Fruit fly (Drosophila melanogaster): ENCODE results near the gene CG43703.
A peak's percentile ranks its signal among the peaks of the same experiment; 100 is the strongest.

Gene CG43703

dm6 chr2L:3769718-3770461 lies 4.6 kb downstream of the CG43703 start (continued):
- TF ChIP-seq Lhr (GFP tag; optimal IDR thresholded peaks at IDR 0.05) = no peak
- peak; percentile 11 for TF ChIP-seq Hr3 (GFP tag; optimal IDR thresholded peaks at IDR 0.05)
- TF ChIP-seq CG17359 (tag; optimal IDR thresholded peaks at IDR 0.05) = peak; percentile 68
- TF ChIP-seq Antp (GFP tag; optimal IDR thresholded peaks at IDR 0.05) = no peak
- peak; percentile 52; the same call in 1 of the 3 replicates for TF ChIP-seq CG11695 (GFP tag; IDR thresholded peaks at IDR 0.05)
- no peak for TF ChIP-seq zen2 (GFP tag; IDR thresholded peaks at IDR 0.05; ENCODE audit: partially characterized antibody)
- no peak for TF ChIP-seq CG2199 (GFP tag; IDR thresholded peaks at IDR 0.05)
- TF ChIP-seq phol (tag; optimal IDR thresholded peaks at IDR 0.05) = peak; percentile 78
- peak; percentile 54 for TF ChIP-seq CG15696 (tag; optimal IDR thresholded peaks at IDR 0.05)
- peak; percentile 71 for TF ChIP-seq CG7556 (GFP tag; optimal IDR thresholded peaks at IDR 0.05)
- TF ChIP-seq CG7745 (tag; optimal IDR thresholded peaks at IDR 0.05) = no peak
- no peak; the same call in 1 of the 2 replicates for TF ChIP-seq stc (GFP tag; IDR thresholded peaks at IDR 0.05)
- no peak for TF ChIP-seq cwo (GFP tag; optimal IDR thresholded peaks at IDR 0.05)
- no peak for TF ChIP-seq Dfd (GFP tag; optimal IDR thresholded peaks at IDR 0.05)
- no peak for TF ChIP-seq exex (tag; optimal IDR thresholded peaks at IDR 0.05)
- no peak for TF ChIP-seq MBD-R2 (GFP tag; IDR thresholded peaks at IDR 0.05)
- no peak for TF ChIP-seq Hr39 (optimal IDR thresholded peaks at IDR 0.05)
- TF ChIP-seq pan (optimal IDR thresholded peaks at IDR 0.05) = no peak
- TF ChIP-seq pan (GFP tag; optimal IDR thresholded peaks at IDR 0.05 in 1 of 2, IDR thresholded peaks at IDR 0.05 in 1 of 2) = peak in 1 of 2 experiments; percentile 6
- peak; percentile 11 for TF ChIP-seq CG5245 (GFP tag; optimal IDR thresholded peaks at IDR 0.05)
- TF ChIP-seq CG3847 (GFP tag; IDR thresholded peaks at IDR 0.05) = no peak
- TF ChIP-seq fd64A (GFP tag; optimal IDR thresholded peaks at IDR 0.05) = no peak
- peak; percentile 39 for TF ChIP-seq CG4282 (GFP tag; optimal IDR thresholded peaks at IDR 0.05)
- TF ChIP-seq ttk (GFP tag; IDR thresholded peaks at IDR 0.05) = no peak
- peak; percentile 85 for TF ChIP-seq CG2712 (tag; optimal IDR thresholded peaks at IDR 0.05)
- no peak for TF ChIP-seq seq (GFP tag; IDR thresholded peaks at IDR 0.05)
- no peak for TF ChIP-seq NC2α (GFP tag; optimal IDR thresholded peaks at IDR 0.05)
- TF ChIP-seq MESR4 (GFP tag; optimal IDR thresholded peaks at IDR 0.05) = no peak
- TF ChIP-seq luna (GFP tag; optimal IDR thresholded peaks at IDR 0.05) = no peak
- no peak for TF ChIP-seq ems (GFP tag; optimal IDR thresholded peaks at IDR 0.05)
- TF ChIP-seq CG10366 (GFP tag; IDR thresholded peaks at IDR 0.05) = no peak
- TF ChIP-seq CG2116 (GFP tag; optimal IDR thresholded peaks at IDR 0.05) = no peak
- TF ChIP-seq CG15601 (tag; optimal IDR thresholded peaks at IDR 0.05) = peak; percentile 70
- TF ChIP-seq maf-S (GFP tag; optimal IDR thresholded peaks at IDR 0.05) = no peak
- no peak for TF ChIP-seq H15 (GFP tag; IDR thresholded peaks at IDR 0.05)
- TF ChIP-seq nmo (GFP tag; optimal IDR thresholded peaks at IDR 0.05) = peak; percentile 78
- no peak for TF ChIP-seq Six4 (GFP tag; optimal IDR thresholded peaks at IDR 0.05)
- no peak for TF ChIP-seq Rx (GFP tag; IDR thresholded peaks at IDR 0.05)
- peak; percentile 3 for TF ChIP-seq Deaf1 (tag; optimal IDR thresholded peaks at IDR 0.05)
- TF ChIP-seq CG10959 (GFP tag; IDR thresholded peaks at IDR 0.05) = no peak
- no peak for TF ChIP-seq CG14667 (GFP tag; IDR thresholded peaks at IDR 0.05)
- no peak for TF ChIP-seq slou (GFP tag; optimal IDR thresholded peaks at IDR 0.05)
- TF ChIP-seq gem (tag; optimal IDR thresholded peaks at IDR 0.05) = peak; percentile 83
- no peak for TF ChIP-seq h (optimal IDR thresholded peaks at IDR 0.05)
- no peak for TF ChIP-seq ac (GFP tag; optimal IDR thresholded peaks at IDR 0.05)
- no peak; the same call in 2 of the 3 replicates for TF ChIP-seq so (GFP tag; IDR thresholded peaks at IDR 0.05)
- TF ChIP-seq CG9876 (GFP tag; optimal IDR thresholded peaks at IDR 0.05) = no peak
- no peak for TF ChIP-seq Side (GFP tag; optimal IDR thresholded peaks at IDR 0.05)
- no peak for TF ChIP-seq CG15479 (GFP tag; optimal IDR thresholded peaks at IDR 0.05)
- peak; percentile 80 for TF ChIP-seq CG17829 (tag; optimal IDR thresholded peaks at IDR 0.05)
- TF ChIP-seq CG10267 (tag; optimal IDR thresholded peaks at IDR 0.05) = peak; percentile 64

Measured in whole organism, embryonic.